Fruit fly (Drosophila melanogaster) S2 (cell line): ENCODE measurements around the gene Cyp28d1.

Source experiments
- CG8478 ChIP-seq: fragments of >200 bp; optimal IDR thresholded peaks from 2 replicates; lab custom pipeline; 2018
- CTCF ChIP-seq, 2 experiments: fragments of >200 bp; optimal IDR thresholded peaks; 2 replicates each; lab custom pipeline; 2018

DNA sequence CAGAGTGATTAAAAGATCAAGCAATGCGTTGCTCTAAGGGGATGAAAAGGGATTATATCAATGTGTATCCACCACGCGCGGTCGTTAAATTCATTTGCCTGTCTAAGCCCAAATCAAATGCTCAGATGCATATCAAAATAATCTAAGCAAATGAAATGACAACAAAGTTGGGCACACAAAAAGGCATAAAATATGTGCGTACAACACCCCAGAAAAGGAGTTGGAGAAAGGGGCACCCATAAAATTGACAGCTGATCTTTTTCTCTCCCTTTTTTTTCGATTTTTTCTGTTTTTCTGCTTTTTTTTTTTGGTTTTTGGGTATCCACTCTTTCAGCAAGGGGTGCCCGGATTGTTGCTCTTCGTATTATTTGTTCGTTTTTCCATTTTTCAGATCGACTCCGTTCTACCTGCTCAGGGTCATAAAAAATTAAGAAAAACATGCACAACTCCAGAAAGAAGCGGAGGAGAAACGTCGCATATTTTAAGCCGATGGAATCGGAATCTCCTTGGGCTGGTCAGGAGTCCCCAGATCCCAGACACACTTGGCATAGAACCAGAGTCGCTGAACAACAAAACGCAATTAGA lies 24.5 kb downstream of the Cyp28d1 start:
- TF ChIP-seq CG8478 (lab: Kevin White, UChicago): no peak
- TF ChIP-seq CTCF (optimal IDR thresholded peaks at IDR 0.05; lab: Kevin White, UChicago): no peak
